Fruit fly (Drosophila melanogaster) whole organism, embryonic: ENCODE data around the gene CG13026.
A peak's percentile ranks its signal among the peaks of the same experiment; 100 is the strongest.

ENCODE experiments used
- ATbp ChIP-seq: fragments of 200-800 bp; sonication (Bioruptor generic); optimal IDR thresholded peaks from 2 replicates; lab custom pipeline; 2017; ENCODE audit warnings: missing biosample characterization, mild to moderate bottlenecking, missing genetic modification characterization, missing genetic modification reagents
- Adf1 ChIP-seq: fragments of 200-800 bp; sonication (Bioruptor generic); IDR thresholded peaks from 2 replicates; pipeline ENCODE4 v1.3.6; 2022; ENCODE audit warnings: missing biosample characterization, missing genetic modification characterization
- Atf6 ChIP-seq: fragments of 200-800 bp; sonication (Bioruptor generic); IDR thresholded peaks from 2 replicates; pipeline ENCODE4 v1.3.6; 2022; ENCODE audit warnings: missing biosample characterization, missing genetic modification characterization
- CG10147 ChIP-seq: fragments of 200-800 bp; sonication (Bioruptor generic); optimal IDR thresholded peaks from 2 replicates; lab custom pipeline; 2019; ENCODE audit warnings: missing biosample characterization, mild to moderate bottlenecking, missing genetic modification characterization, moderate library complexity
- CG10979 ChIP-seq: fragments of 200-800 bp; sonication (Bioruptor generic); optimal IDR thresholded peaks from 2 replicates; lab custom pipeline; 2018; ENCODE audit warnings: missing biosample characterization, mild to moderate bottlenecking, missing genetic modification characterization, moderate library complexity
- CG11093 ChIP-seq: fragments of 200-800 bp; sonication (Bioruptor generic); IDR thresholded peaks from 3 replicates; pipeline ENCODE4 v1.3.6; 2022; ENCODE audit warnings: missing biosample characterization, missing genetic modification characterization
- CG11247 ChIP-seq: fragments of 200-800 bp; sonication (Bioruptor generic); IDR thresholded peaks from 2 replicates; pipeline ENCODE4 v1.3.6; 2022; ENCODE audit warnings: missing biosample characterization, missing genetic modification characterization
- CG11723 ChIP-seq: fragments of 200-800 bp; sonication (Bioruptor generic); optimal IDR thresholded peaks from 2 replicates; lab custom pipeline; 2017; ENCODE audit warnings: missing biosample characterization, mild to moderate bottlenecking, missing genetic modification characterization
- CG13296 ChIP-seq: fragments of 200-800 bp; sonication (Bioruptor generic); optimal IDR thresholded peaks from 3 replicates; lab custom pipeline; 2018; ENCODE audit warnings: missing biosample characterization, mild to moderate bottlenecking, missing genetic modification characterization
- CG14014 ChIP-seq: fragments of 200-800 bp; sonication (Bioruptor generic); IDR thresholded peaks from 2 replicates; pipeline ENCODE4 v1.3.6; 2022; ENCODE audit warnings: missing biosample characterization, missing genetic modification characterization
- CG14965 ChIP-seq: fragments of 200-800 bp; sonication (Bioruptor generic); optimal IDR thresholded peaks from 2 replicates; lab custom pipeline; 2016; ENCODE audit warnings: missing biosample characterization, missing genetic modification characterization, borderline replicate concordance
- CG15073 ChIP-seq: fragments of 200-800 bp; sonication (Bioruptor generic); optimal IDR thresholded peaks from 2 replicates; lab custom pipeline; 2016; ENCODE audit warnings: missing biosample characterization, missing genetic modification characterization
- CG15479 ChIP-seq: fragments of 200-800 bp; sonication (Bioruptor generic); optimal IDR thresholded peaks from 3 replicates; lab custom pipeline; 2019; ENCODE audit warnings: missing biosample characterization, mild to moderate bottlenecking, missing genetic modification characterization, moderate library complexity
- CG1647 ChIP-seq: fragments of 200-800 bp; sonication (Bioruptor generic); optimal IDR thresholded peaks from 3 replicates; lab custom pipeline; 2016; ENCODE audit warnings: missing biosample characterization, missing genetic modification characterization
- CG18599 ChIP-seq: fragments of 200-800 bp; sonication (Bioruptor generic); optimal IDR thresholded peaks from 3 replicates; lab custom pipeline; 2017; ENCODE audit warnings: missing biosample characterization, missing genetic modification characterization, mild to moderate bottlenecking, moderate library complexity, missing genetic modification reagents
- CG2199 ChIP-seq: fragments of 200-800 bp; sonication (Bioruptor generic); IDR thresholded peaks from 3 replicates; pipeline ENCODE4 v1.3.6; 2022; ENCODE audit warnings: missing biosample characterization, missing genetic modification characterization
- CG2712 ChIP-seq: fragments of 200-800 bp; optimal IDR thresholded peaks from 3 replicates; lab custom pipeline; 2019; ENCODE audit warnings: missing biosample characterization, mild to moderate bottlenecking, missing genetic modification characterization, moderate library complexity
- CG31441 ChIP-seq: fragments of 200-800 bp; sonication (Bioruptor generic); IDR thresholded peaks from 2 replicates; pipeline ENCODE4 v1.3.6; 2022; ENCODE audit warnings: missing biosample characterization, missing genetic modification characterization
- CG33213 ChIP-seq: fragments of 200-800 bp; sonication (Bioruptor generic); optimal IDR thresholded peaks from 3 replicates; lab custom pipeline; 2016; ENCODE audit warnings: missing biosample characterization, missing genetic modification characterization
- CG6689 ChIP-seq: fragments of 200-800 bp; sonication (Bioruptor generic); IDR thresholded peaks from 2 replicates; pipeline ENCODE4 v1.3.6; 2022; ENCODE audit warnings: missing biosample characterization, missing genetic modification characterization
- CG7271 ChIP-seq: fragments of 200-800 bp; sonication (Bioruptor generic); optimal IDR thresholded peaks from 2 replicates; lab custom pipeline; 2018; ENCODE audit warnings: missing biosample characterization, mild to moderate bottlenecking, missing genetic modification characterization, moderate library complexity
- CG8359 ChIP-seq: fragments of 200-800 bp; sonication (Bioruptor generic); optimal IDR thresholded peaks from 2 replicates; lab custom pipeline; 2017; ENCODE audit warnings: missing biosample characterization, mild to moderate bottlenecking, missing genetic modification characterization, borderline replicate concordance
- CG9609 ChIP-seq: fragments of 200-800 bp; sonication (Bioruptor generic); optimal IDR thresholded peaks from 3 replicates; lab custom pipeline; 2016; ENCODE audit warnings: missing biosample characterization, missing genetic modification characterization
- Jarid2 ChIP-seq: fragments of 200-800 bp; sonication (Bioruptor generic); optimal IDR thresholded peaks from 3 replicates; lab custom pipeline; 2017; ENCODE audit warnings: mild to moderate bottlenecking, missing biosample characterization, missing genetic modification reagents, missing genetic modification characterization
- Lim3 ChIP-seq: fragments of 200-800 bp; sonication (Bioruptor generic); IDR thresholded peaks from 2 replicates; pipeline ENCODE4 v1.3.6; 2022; ENCODE audit warnings: missing biosample characterization, missing genetic modification characterization
- MTF-1 ChIP-seq: fragments of 200-800 bp; sonication (Bioruptor generic); optimal IDR thresholded peaks from 2 replicates; lab custom pipeline; 2018; ENCODE audit warnings: missing biosample characterization, mild to moderate bottlenecking, missing genetic modification characterization, borderline replicate concordance
- Mrtf ChIP-seq: fragments of 200-800 bp; sonication (Bioruptor generic); IDR thresholded peaks from 3 replicates; pipeline ENCODE4 v1.3.6; 2022; ENCODE audit warnings: missing biosample characterization, missing genetic modification characterization
- Oaz ChIP-seq: fragments of 200-800 bp; sonication (Bioruptor generic); IDR thresholded peaks from 2 replicates; pipeline ENCODE4 v1.3.6; 2022; ENCODE audit warnings: missing biosample characterization, missing genetic modification characterization
- Optix ChIP-seq: fragments of 200-800 bp; sonication (Bioruptor generic); IDR thresholded peaks from 3 replicates; pipeline ENCODE4 v1.3.6; 2022; ENCODE audit warnings: missing biosample characterization, missing genetic modification characterization
- Scr ChIP-seq: fragments of 200-800 bp; sonication (Bioruptor generic); IDR thresholded peaks from 2 replicates; pipeline ENCODE4 v1.3.6; 2022; ENCODE audit warnings: missing biosample characterization, missing genetic modification characterization; ENCODE audit not compliant: partially characterized antibody
- Xrp1 ChIP-seq: fragments of 200-800 bp; sonication (Bioruptor generic); IDR thresholded peaks from 2 replicates; pipeline ENCODE4 v1.3.6; 2022; ENCODE audit warnings: missing biosample characterization, missing genetic modification characterization
- br ChIP-seq: fragments of >200 bp; optimal IDR thresholded peaks from 2 replicates; lab custom pipeline; 2017
- bsh ChIP-seq, 2 experiments: fragments of 200-800 bp; sonication (Bioruptor generic); optimal IDR thresholded peaks; 2 replicates each; lab custom pipeline; 2017 to 2018; ENCODE audit warnings: mild to moderate bottlenecking in 2 of 2, missing biosample characterization in 2 of 2, missing genetic modification characterization in 2 of 2, moderate library complexity in 1 of 2
- chm ChIP-seq: fragments of 200-800 bp; sonication (Bioruptor generic); IDR thresholded peaks from 2 replicates; pipeline ENCODE4 v1.3.6; 2022; ENCODE audit warnings: missing biosample characterization, missing genetic modification characterization
- ci ChIP-seq: fragments of 200-800 bp; sonication (Bioruptor generic); IDR thresholded peaks from 3 replicates; pipeline ENCODE4 v1.3.6; 2022; ENCODE audit warnings: missing biosample characterization, missing genetic modification characterization
- dysf ChIP-seq: fragments of 200-800 bp; sonication (Bioruptor generic); IDR thresholded peaks from 3 replicates; pipeline ENCODE4 v1.3.6; 2022; ENCODE audit warnings: missing biosample characterization, missing genetic modification characterization
- ems ChIP-seq: fragments of 200-800 bp; sonication (Bioruptor generic); optimal IDR thresholded peaks from 3 replicates; lab custom pipeline; 2016; ENCODE audit warnings: missing biosample characterization, missing genetic modification characterization
- fd102C ChIP-seq: fragments of 200-800 bp; sonication (Bioruptor generic); optimal IDR thresholded peaks from 2 replicates; lab custom pipeline; 2018; ENCODE audit warnings: missing biosample characterization, mild to moderate bottlenecking, missing genetic modification characterization, moderate library complexity
- grau ChIP-seq: fragments of 200-800 bp; optimal IDR thresholded peaks from 3 replicates; lab custom pipeline; 2019; ENCODE audit warnings: missing biosample characterization, mild to moderate bottlenecking, missing genetic modification characterization, moderate library complexity
- gsb ChIP-seq: fragments of 200-800 bp; sonication (Bioruptor generic); IDR thresholded peaks from 2 replicates; pipeline ENCODE4 v1.3.6; 2022; ENCODE audit warnings: missing biosample characterization, missing genetic modification characterization
- gsb-n ChIP-seq: fragments of 200-800 bp; sonication (Bioruptor generic); optimal IDR thresholded peaks from 3 replicates; lab custom pipeline; 2018; ENCODE audit warnings: missing biosample characterization, mild to moderate bottlenecking, missing genetic modification characterization
- gt ChIP-seq: fragments of 200-800 bp; sonication (Bioruptor generic); IDR thresholded peaks from 2 replicates; pipeline ENCODE4 v1.3.6; 2022; ENCODE audit warnings: missing biosample characterization, missing genetic modification characterization
- kah ChIP-seq: fragments of 200-800 bp; sonication (Bioruptor generic); optimal IDR thresholded peaks from 2 replicates; lab custom pipeline; 2018; ENCODE audit warnings: missing biosample characterization, mild to moderate bottlenecking, missing genetic modification characterization
- lbe ChIP-seq: fragments of 200-800 bp; sonication (Bioruptor generic); optimal IDR thresholded peaks from 2 replicates; lab custom pipeline; 2016; ENCODE audit warnings: missing biosample characterization, mild to moderate bottlenecking, missing genetic modification characterization
- lmd ChIP-seq: fragments of 200-800 bp; sonication (Bioruptor generic); IDR thresholded peaks from 2 replicates; pipeline ENCODE4 v1.3.6; 2022; ENCODE audit warnings: missing biosample characterization, missing genetic modification characterization
- prd ChIP-seq, 3 experiments: fragments of >200 bp in 2 of 3; fragments of 200-800 bp in 1 of 3; sonication (Bioruptor generic) in 1 of 3; optimal IDR thresholded peaks in 2 of 3; IDR thresholded peaks in 1 of 3; 2 replicates in 2 of 3; 3 replicates in 1 of 3; pipeline versions ENCODE4 v1.3.6 to Lab custom; 2017 to 2022; ENCODE audit warnings: missing biosample characterization in 1 of 3, missing genetic modification characterization in 1 of 3
- sens ChIP-seq: fragments of 200-800 bp; sonication (Bioruptor generic); peaks from one replicate; lab custom pipeline; 2016; ENCODE audit warnings: missing biosample characterization, missing genetic modification characterization
- stwl ChIP-seq: fragments of 200-800 bp; sonication (Bioruptor generic); optimal IDR thresholded peaks from 3 replicates; lab custom pipeline; 2018; ENCODE audit warnings: missing biosample characterization, mild to moderate bottlenecking, missing genetic modification characterization, moderate library complexity
- zfh1 ChIP-seq: fragments of 200-800 bp; sonication (Bioruptor generic); IDR thresholded peaks from 3 replicates; pipeline ENCODE4 v1.3.6; 2022; ENCODE audit warnings: missing biosample characterization, missing genetic modification characterization
- zfh2 ChIP-seq: fragments of 200-800 bp; sonication (Bioruptor generic); optimal IDR thresholded peaks from 2 replicates; lab custom pipeline; 2016; ENCODE audit warnings: missing biosample characterization, missing genetic modification characterization

Gene CG13026

dm6 chr3L:16769866-16770265, 43.9 kb upstream of the CG13026 start (continued):
- TF ChIP-seq kah (GFP tag; lab: Kevin White, UChicago) (peak; percentile 49), lmd (GFP tag; lab: Robert Waterston, UW) (no peak), CG18599 (GFP tag; lab: Kevin White, UChicago) (no peak), Xrp1 (GFP tag; lab: Robert Waterston, UW) (0 out of 2 replicates have a peak, but pooled peaks have one; percentile 19), Lim3 (GFP tag; lab: Robert Waterston, UW) (no peak), CG15479 (GFP tag; lab: Kevin White, UChicago) (peak; percentile 2), CG8359 (peak; percentile 52), Adf1 (GFP tag; lab: Robert Waterston, UW) (no peak), sens (GFP tag; lab: Kevin White, UChicago) (peak; percentile 88), Optix (GFP tag; lab: Robert Waterston, UW) (0 out of 3 replicates have a peak, but pooled peaks have one; percentile 51), stwl (tag; lab: Kevin White, UChicago) (peak; percentile 24), br (lab: Kevin White, UChicago) (no peak), Atf6 (GFP tag; lab: Robert Waterston, UW) (peak; percentile 39), gt (GFP tag; lab: Robert Waterston, UW) (no peak), CG11247 (GFP tag; lab: Robert Waterston, UW) (peak; percentile 49; the same call in 1 of the 2 replicates), fd102C (GFP tag; lab: Kevin White, UChicago) (peak; percentile 46), CG33213 (GFP tag; lab: Kevin White, UChicago) (peak; percentile 15), CG6689 (GFP tag; lab: Robert Waterston, UW) (no peak), Oaz (GFP tag; lab: Robert Waterston, UW) (0 out of 2 replicates have a peak, but pooled peaks have one; percentile 19), chm (GFP tag; lab: Robert Waterston, UW) (peak; percentile 49; the same call in 1 of the 2 replicates), gsb (no peak), dysf (GFP tag; lab: Robert Waterston, UW) (0 out of 3 replicates have a peak, but pooled peaks have one; percentile 34), CG15073 (no peak), CG31441 (peak; percentile 8; the same call in 1 of the 2 replicates), CG2199 (peak; percentile 94), CG9609 (GFP tag; lab: Kevin White, UChicago) (no peak), ci (GFP tag; lab: Robert Waterston, UW) (peak; percentile 79), MTF-1 (GFP tag; lab: Kevin White, UChicago) (peak; percentile 42), bsh (GFP tag; optimal IDR thresholded peaks at IDR 0.05; lab: Kevin White, UChicago) (peak in 1 of 2 experiments; percentile 11), CG13296 (peak; percentile 16), zfh1 (GFP tag; lab: Robert Waterston, UW) (0 out of 3 replicates have a peak, but pooled peaks have one; percentile 30), Mrtf (GFP tag; lab: Robert Waterston, UW) (no peak), CG10979 (tag; lab: Kevin White, UChicago) (peak; percentile 73), CG14014 (GFP tag; lab: Robert Waterston, UW) (0 out of 2 replicates have a peak, but pooled peaks have one; percentile 25), CG10147 (no peak), Scr (GFP tag; lab: Robert Waterston, UW) (no peak), prd (optimal IDR thresholded peaks at IDR 0.05; lab: Kevin White, UChicago) (no peak), prd (GFP tag; IDR thresholded peaks at IDR 0.05; lab: Robert Waterston, UW) (peak; percentile 29; the same call in 1 of the 3 replicates), CG11723 (peak; percentile 17), CG1647 (GFP tag; lab: Kevin White, UChicago) (no peak), ATbp (no peak), Jarid2 (GFP tag; lab: Kevin White, UChicago) (peak; percentile 35), zfh2 (no peak), CG7271 (tag; lab: Kevin White, UChicago) (peak; percentile 15), CG11093 (GFP tag; lab: Robert Waterston, UW) (peak; percentile 28; the same call in 1 of the 3 replicates), grau (no peak), CG14965 (peak; percentile 97), CG2712 (tag; lab: Kevin White, UChicago) (peak; percentile 7), gsb-n (no peak), ems (no peak), lbe (GFP tag; lab: Kevin White, UChicago) (no peak)
